Worm (Caenorhabditis elegans) whole organism, L4/young adult: ENCODE measurements around the gene fat-4.

Source experiments
- dao-5 ChIP-seq: sonication (generic microtip); optimal IDR thresholded peaks from 2 replicates; lab custom pipeline; 2016; ENCODE audit warnings: missing genotype, missing genetic modification characterization, moderate library complexity, missing compliant biosample characterization
- him-1 ChIP-seq: sonication (generic microtip); optimal IDR thresholded peaks from 2 replicates; lab custom pipeline; 2016; ENCODE audit warnings: missing genotype, missing genetic modification reagents, missing genetic modification characterization, missing compliant biosample characterization

DNA sequence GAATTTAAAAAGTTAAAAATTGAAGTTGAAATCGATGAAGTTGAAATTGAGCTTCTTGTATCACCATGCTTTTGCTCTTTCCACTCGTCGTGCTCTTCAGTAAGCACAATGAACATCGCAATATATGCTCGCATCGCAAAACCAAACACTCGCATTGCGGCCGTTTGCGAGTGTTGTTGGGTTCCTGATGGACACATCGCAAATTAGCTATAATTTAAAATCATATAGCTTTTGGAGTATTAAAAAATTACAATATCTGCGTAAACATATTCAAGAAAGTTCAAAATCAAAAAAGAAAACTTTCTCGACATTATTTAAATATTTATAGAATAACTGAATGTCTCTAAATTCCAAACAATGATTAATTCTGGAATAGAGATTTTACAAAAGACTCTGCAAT lies 42.8 kb downstream of the fat-4 start, which contains the start of gene K07F5.17:
- TF ChIP-seq him-1 (no peak), dao-5 (tag; lab: Kevin White, UChicago) (no peak)
